Fruit fly (Drosophila melanogaster) whole organism, embryonic: ENCODE measurements around the gene MTF-1.

Experiments used
- Atf-2 ChIP-seq: fragments of 200-800 bp; sonication (Bioruptor generic); optimal IDR thresholded peaks from 2 replicates; lab custom pipeline; 2016; ENCODE audit warnings: missing biosample characterization, missing genetic modification characterization
- Bgb ChIP-seq: fragments of 200-800 bp; sonication (Bioruptor generic); IDR thresholded peaks from 2 replicates; pipeline ENCODE4 v1.3.6; 2022; ENCODE audit warnings: missing biosample characterization, missing genetic modification characterization; ENCODE audit not compliant: partially characterized antibody
- CG10267 ChIP-seq: fragments of 200-800 bp; sonication (Bioruptor generic); optimal IDR thresholded peaks from 2 replicates; lab custom pipeline; 2018; ENCODE audit warnings: missing biosample characterization, mild to moderate bottlenecking, missing genetic modification characterization, moderate library complexity
- CG10462 ChIP-seq: fragments of 200-800 bp; sonication (Bioruptor generic); optimal IDR thresholded peaks from 2 replicates; lab custom pipeline; 2016; ENCODE audit warnings: missing biosample characterization, missing genetic modification characterization
- CG10543 ChIP-seq: fragments of 200-800 bp; sonication (Bioruptor generic); optimal IDR thresholded peaks from 3 replicates; lab custom pipeline; 2017; ENCODE audit warnings: missing biosample characterization, mild to moderate bottlenecking, missing genetic modification characterization, moderate library complexity
- CG11247 ChIP-seq: fragments of 200-800 bp; sonication (Bioruptor generic); IDR thresholded peaks from 2 replicates; pipeline ENCODE4 v1.3.6; 2022; ENCODE audit warnings: missing biosample characterization, missing genetic modification characterization
- CG14710 ChIP-seq: fragments of 200-800 bp; sonication (Bioruptor generic); optimal IDR thresholded peaks from 3 replicates; lab custom pipeline; 2019; ENCODE audit warnings: missing biosample characterization, mild to moderate bottlenecking, missing genetic modification characterization, moderate library complexity
- CG15479 ChIP-seq: fragments of 200-800 bp; sonication (Bioruptor generic); optimal IDR thresholded peaks from 3 replicates; lab custom pipeline; 2019; ENCODE audit warnings: missing biosample characterization, mild to moderate bottlenecking, missing genetic modification characterization, moderate library complexity
- CG30403 ChIP-seq: fragments of 200-800 bp; sonication (Bioruptor generic); optimal IDR thresholded peaks from 3 replicates; lab custom pipeline; 2016; ENCODE audit warnings: missing biosample characterization, missing genetic modification characterization
- CG31365 ChIP-seq: fragments of 200-800 bp; sonication (Bioruptor generic); optimal IDR thresholded peaks from 2 replicates; lab custom pipeline; 2018; ENCODE audit warnings: missing biosample characterization, mild to moderate bottlenecking, missing genetic modification characterization
- CG33213 ChIP-seq: fragments of 200-800 bp; sonication (Bioruptor generic); optimal IDR thresholded peaks from 3 replicates; lab custom pipeline; 2016; ENCODE audit warnings: missing biosample characterization, missing genetic modification characterization
- CG34224 ChIP-seq: fragments of 200-800 bp; sonication (Bioruptor generic); IDR thresholded peaks from 3 replicates; pipeline ENCODE4 v1.3.6; 2022; ENCODE audit warnings: missing biosample characterization, missing genetic modification characterization; ENCODE audit not compliant: partially characterized antibody
- CG3726 ChIP-seq: fragments of 200-800 bp; sonication (Bioruptor generic); IDR thresholded peaks from 3 replicates; pipeline ENCODE4, ENCODE4 v1.3.6; 2022; ENCODE audit warnings: missing biosample characterization, missing genetic modification characterization
- CG4617 ChIP-seq: fragments of 200-800 bp; sonication (Bioruptor generic); optimal IDR thresholded peaks from 3 replicates; lab custom pipeline; 2016; ENCODE audit warnings: missing biosample characterization, missing genetic modification characterization, borderline replicate concordance
- CG5180 ChIP-seq: fragments of 200-800 bp; sonication (Bioruptor generic); optimal IDR thresholded peaks from 3 replicates; lab custom pipeline; 2017; ENCODE audit warnings: missing biosample characterization, missing genetic modification characterization, mild to moderate bottlenecking, moderate library complexity, missing genetic modification reagents
- CG7745 ChIP-seq: fragments of 200-800 bp; sonication (Bioruptor generic); optimal IDR thresholded peaks from 2 replicates; lab custom pipeline; 2018; ENCODE audit warnings: missing biosample characterization, mild to moderate bottlenecking, missing genetic modification characterization, moderate library complexity
- CG9797 ChIP-seq: fragments of 200-800 bp; sonication (Bioruptor generic); optimal IDR thresholded peaks from 3 replicates; lab custom pipeline; 2018; ENCODE audit warnings: missing biosample characterization, mild to moderate bottlenecking, missing genetic modification characterization
- CoRest ChIP-seq: fragments of 200-800 bp; sonication (Bioruptor generic); optimal IDR thresholded peaks from 3 replicates; lab custom pipeline; 2018; ENCODE audit warnings: missing biosample characterization, mild to moderate bottlenecking, missing genetic modification characterization, moderate library complexity
- Dref ChIP-seq: fragments of 200-800 bp; sonication (Bioruptor generic); IDR thresholded peaks from 2 replicates; pipeline ENCODE4 v1.3.6; 2022; ENCODE audit warnings: missing biosample characterization, missing genetic modification characterization
- Ets97D ChIP-seq: fragments of 200-800 bp; sonication (Bioruptor generic); optimal IDR thresholded peaks from 3 replicates; lab custom pipeline; 2016; ENCODE audit warnings: missing biosample characterization, missing genetic modification characterization
- Fer2 ChIP-seq: fragments of 200-800 bp; sonication (Bioruptor generic); optimal IDR thresholded peaks from 2 replicates; lab custom pipeline; 2018; ENCODE audit warnings: missing biosample characterization, mild to moderate bottlenecking, missing genetic modification characterization, moderate library complexity
- GATAe ChIP-seq: fragments of 200-800 bp; sonication (Bioruptor generic); conservative IDR thresholded peaks from 2 replicates; pipeline ENCODE4 v1.3.6; 2022; ENCODE audit warnings: missing biosample characterization, missing genetic modification characterization
- H15 ChIP-seq: fragments of 200-800 bp; sonication (Bioruptor generic); IDR thresholded peaks from 3 replicates; pipeline ENCODE4 v1.3.6; 2022; ENCODE audit warnings: missing biosample characterization, missing genetic modification characterization
- HHEX ChIP-seq: fragments of 200-800 bp; sonication (Bioruptor generic); optimal IDR thresholded peaks from 3 replicates; lab custom pipeline; 2017; ENCODE audit warnings: missing biosample characterization, mild to moderate bottlenecking, missing genetic modification characterization, missing genetic modification reagents
- Hr39 ChIP-seq: fragments of >200 bp; optimal IDR thresholded peaks from 2 replicates; lab custom pipeline; 2017
- NK7.1 ChIP-seq: fragments of 200-800 bp; sonication (Bioruptor generic); optimal IDR thresholded peaks from 3 replicates; lab custom pipeline; 2016; ENCODE audit warnings: missing biosample characterization, missing genetic modification characterization
- Nf-YB ChIP-seq: fragments of 200-800 bp; sonication (Bioruptor generic); optimal IDR thresholded peaks from 3 replicates; lab custom pipeline; 2019; ENCODE audit warnings: missing biosample characterization, mild to moderate bottlenecking, missing genetic modification characterization, moderate library complexity
- Opbp ChIP-seq: fragments of 200-800 bp; sonication (Bioruptor generic); IDR thresholded peaks from 3 replicates; pipeline ENCODE4 v1.3.6; 2022; ENCODE audit warnings: missing biosample characterization, missing genetic modification characterization; ENCODE audit not compliant: partially characterized antibody
- PHDP ChIP-seq: fragments of 200-800 bp; sonication (Bioruptor generic); optimal IDR thresholded peaks from 3 replicates; lab custom pipeline; 2018; ENCODE audit warnings: missing biosample characterization, mild to moderate bottlenecking, missing genetic modification characterization, moderate library complexity
- Pdp1 ChIP-seq, 2 experiments: fragments of 200-800 bp; sonication (Bioruptor generic); optimal IDR thresholded peaks; 3 replicates each; lab custom pipeline; 2016; ENCODE audit warnings: missing biosample characterization in 2 of 2, missing genetic modification characterization in 2 of 2, mild to moderate bottlenecking in 1 of 2, moderate library complexity in 1 of 2
- Scr ChIP-seq: fragments of 200-800 bp; sonication (Bioruptor generic); IDR thresholded peaks from 2 replicates; pipeline ENCODE4 v1.3.6; 2022; ENCODE audit warnings: missing biosample characterization, missing genetic modification characterization; ENCODE audit not compliant: partially characterized antibody
- Tbp ChIP-seq: fragments of >200 bp; optimal IDR thresholded peaks from 2 replicates; lab custom pipeline; 2018; ENCODE audit warnings: missing biosample characterization, missing genetic modification characterization
- ap ChIP-seq: fragments of 200-800 bp; sonication (Bioruptor generic); IDR thresholded peaks from 2 replicates; pipeline ENCODE4 v1.3.6; 2022; ENCODE audit warnings: missing biosample characterization, missing genetic modification characterization
- caup ChIP-seq: fragments of 200-800 bp; sonication (Bioruptor generic); optimal IDR thresholded peaks from 3 replicates; lab custom pipeline; 2017; ENCODE audit warnings: missing biosample characterization, mild to moderate bottlenecking, missing genetic modification characterization, moderate library complexity; ENCODE audit not compliant: severe bottlenecking
- cg ChIP-seq: fragments of 200-800 bp; sonication (Bioruptor generic); optimal IDR thresholded peaks from 3 replicates; lab custom pipeline; 2019; ENCODE audit warnings: missing biosample characterization, mild to moderate bottlenecking, missing genetic modification characterization, moderate library complexity
- chm ChIP-seq: fragments of 200-800 bp; sonication (Bioruptor generic); IDR thresholded peaks from 2 replicates; pipeline ENCODE4 v1.3.6; 2022; ENCODE audit warnings: missing biosample characterization, missing genetic modification characterization
- crc ChIP-seq: fragments of 200-800 bp; sonication (Bioruptor generic); optimal IDR thresholded peaks from 2 replicates; lab custom pipeline; 2016; ENCODE audit warnings: missing biosample characterization, missing genetic modification characterization
- gcm2 ChIP-seq: fragments of 200-800 bp; sonication (Bioruptor generic); optimal IDR thresholded peaks from 2 replicates; lab custom pipeline; 2016; ENCODE audit warnings: missing biosample characterization, missing genetic modification characterization
- hb ChIP-seq: fragments of 200-800 bp; sonication (Bioruptor generic); IDR thresholded peaks from 3 replicates; pipeline ENCODE4 v1.3.6; 2022; ENCODE audit warnings: missing biosample characterization, missing genetic modification characterization; ENCODE audit not compliant: partially characterized antibody
- lmd ChIP-seq: fragments of 200-800 bp; sonication (Bioruptor generic); IDR thresholded peaks from 2 replicates; pipeline ENCODE4 v1.3.6; 2022; ENCODE audit warnings: missing biosample characterization, missing genetic modification characterization
- nmo ChIP-seq: fragments of 200-800 bp; sonication (Bioruptor generic); optimal IDR thresholded peaks from 2 replicates; lab custom pipeline; 2018; ENCODE audit warnings: missing biosample characterization, mild to moderate bottlenecking, missing genetic modification characterization, moderate library complexity
- nom ChIP-seq: fragments of 200-800 bp; sonication (Bioruptor generic); optimal IDR thresholded peaks from 2 replicates; lab custom pipeline; 2017; ENCODE audit warnings: missing biosample characterization, missing genetic modification characterization, mild to moderate bottlenecking, moderate library complexity, missing genetic modification reagents
- odd ChIP-seq: fragments of 200-800 bp; sonication (Bioruptor generic); optimal IDR thresholded peaks from 2 replicates; lab custom pipeline; 2017; ENCODE audit warnings: missing biosample characterization, mild to moderate bottlenecking, missing genetic modification characterization
- onecut ChIP-seq: fragments of 200-800 bp; sonication (Bioruptor generic); IDR thresholded peaks from 2 replicates; pipeline ENCODE4 v1.3.6; 2022; ENCODE audit warnings: missing biosample characterization, missing genetic modification characterization
- pfk ChIP-seq: fragments of 200-800 bp; sonication (Bioruptor generic); optimal IDR thresholded peaks from 2 replicates; lab custom pipeline; 2018; ENCODE audit warnings: missing biosample characterization, mild to moderate bottlenecking, missing genetic modification characterization, moderate library complexity
- sens-2 ChIP-seq: fragments of 200-800 bp; sonication (Bioruptor generic); IDR thresholded peaks from 2 replicates; pipeline ENCODE4 v1.3.6; 2022; ENCODE audit warnings: missing biosample characterization, missing genetic modification characterization
- tgo ChIP-seq: fragments of 200-800 bp; sonication (Bioruptor generic); IDR thresholded peaks from 3 replicates; pipeline ENCODE4 v1.3.6; 2022; ENCODE audit warnings: missing biosample characterization, missing genetic modification characterization
- ttk ChIP-seq: fragments of 200-800 bp; sonication (Bioruptor generic); IDR thresholded peaks from 2 replicates; pipeline ENCODE4 v2.1.2; 2022; ENCODE audit warnings: missing biosample characterization, missing genetic modification characterization
- wdn ChIP-seq: fragments of 200-800 bp; sonication (Bioruptor generic); IDR thresholded peaks from 2 replicates; pipeline ENCODE4 v1.3.6; 2022; ENCODE audit warnings: missing biosample characterization, missing genetic modification characterization

The MTF-1 gene

dm6 chr3L:9426656-9427294 lies 3.3 kb upstream of the MTF-1 start, which contains the start of the genes Atat and Shc (continued):
- TF ChIP-seq H15 (GFP tag; lab: Robert Waterston, UW), result peak; percentile 100
- TF ChIP-seq chm (GFP tag; lab: Robert Waterston, UW), result peak; percentile 99
- peak; percentile 99 for TF ChIP-seq CG3726 (GFP tag; lab: Robert Waterston, UW)
- TF ChIP-seq Tbp, result no peak
- TF ChIP-seq wdn, result peak; percentile 99
- TF ChIP-seq CG14710, result peak; percentile 97
- peak; percentile 92 for TF ChIP-seq CG10267 (tag; lab: Kevin White, UChicago)
- peak; percentile 93 for TF ChIP-seq Scr (GFP tag; lab: Robert Waterston, UW)
- peak; percentile 98 for TF ChIP-seq crc (GFP tag; lab: Kevin White, UChicago)
- TF ChIP-seq CoRest (tag; lab: Kevin White, UChicago), result peak; percentile 99
- TF ChIP-seq gcm2 (GFP tag; lab: Kevin White, UChicago), result peak; percentile 97
- TF ChIP-seq ttk (GFP tag; lab: Robert Waterston, UW), result peak; percentile 100
- peak; percentile 86 for TF ChIP-seq CG34224 (GFP tag; lab: Robert Waterston, UW)
- TF ChIP-seq sens-2 (GFP tag; lab: Robert Waterston, UW), result peak; percentile 98
- TF ChIP-seq CG7745 (tag; lab: Kevin White, UChicago), result peak; percentile 47
- peak; percentile 100 for TF ChIP-seq CG11247 (GFP tag; lab: Robert Waterston, UW)
- peak; percentile 98 for TF ChIP-seq CG10543 (GFP tag; lab: Kevin White, UChicago)
- TF ChIP-seq hb (GFP tag; lab: Robert Waterston, UW), result peak; percentile 86
- TF ChIP-seq ap (GFP tag; lab: Robert Waterston, UW), result peak; percentile 99
- peak; percentile 99 for TF ChIP-seq CG33213 (GFP tag; lab: Kevin White, UChicago)
- peak; percentile 89 for TF ChIP-seq Opbp (GFP tag; lab: Robert Waterston, UW)
- TF ChIP-seq NK7.1 (GFP tag; lab: Kevin White, UChicago), result peak; percentile 98
- TF ChIP-seq caup (GFP tag; lab: Kevin White, UChicago), result peak; percentile 99
- peak; percentile 99 for TF ChIP-seq Atf-2 (GFP tag; lab: Kevin White, UChicago)
- TF ChIP-seq CG15479 (GFP tag; lab: Kevin White, UChicago), result peak; percentile 12
- peak; percentile 99 for TF ChIP-seq CG10462 (GFP tag; lab: Kevin White, UChicago)
- peak; percentile 100 for TF ChIP-seq CG30403 (GFP tag; lab: Kevin White, UChicago)
- peak; percentile 87 for TF ChIP-seq CG31365 (tag; lab: Kevin White, UChicago)
- peak; percentile 87 for TF ChIP-seq Dref (GFP tag; lab: Robert Waterston, UW)
- peak; percentile 78 for TF ChIP-seq nom (GFP tag; lab: Kevin White, UChicago)
- TF ChIP-seq lmd, result peak; percentile 100
- peak; percentile 66 for TF ChIP-seq pfk (GFP tag; lab: Kevin White, UChicago)
- peak; percentile 87 for TF ChIP-seq Nf-YB (GFP tag; lab: Kevin White, UChicago)
- peak; percentile 99 for TF ChIP-seq Fer2 (tag; lab: Kevin White, UChicago)
- peak; percentile 99 for TF ChIP-seq nmo
- peak; percentile 83 for TF ChIP-seq CG5180 (GFP tag; lab: Kevin White, UChicago)
- peak; percentile 94 for TF ChIP-seq onecut (GFP tag; lab: Robert Waterston, UW)
- TF ChIP-seq CG4617 (GFP tag; lab: Kevin White, UChicago), result peak; percentile 100
- peak; percentile 100 for TF ChIP-seq tgo (GFP tag; lab: Robert Waterston, UW)
- TF ChIP-seq Ets97D (GFP tag; lab: Kevin White, UChicago), result peak; percentile 97
- peak; percentile 98 for TF ChIP-seq GATAe (GFP tag; lab: Robert Waterston, UW)
- peak; percentile 99 for TF ChIP-seq HHEX
- TF ChIP-seq Pdp1 (GFP tag; optimal IDR thresholded peaks at IDR 0.05; lab: Kevin White, UChicago), result peak; percentile 99 to 100
- peak; percentile 88 for TF ChIP-seq odd (GFP tag; lab: Kevin White, UChicago)
- TF ChIP-seq cg (GFP tag; lab: Kevin White, UChicago), result peak; percentile 2
- TF ChIP-seq Bgb (GFP tag; lab: Robert Waterston, UW), result peak; percentile 89
- peak; percentile 100 for TF ChIP-seq CG9797
- TF ChIP-seq PHDP (tag; lab: Kevin White, UChicago), result peak; percentile 98
- no peak for TF ChIP-seq Hr39 (lab: Kevin White, UChicago)
